Worm (Caenorhabditis elegans): ENCODE measurements around the gene cla-1.
A peak's percentile ranks its signal among the peaks of the same experiment; 100 is the strongest.
"Not testable (repeated sequence)": the region's sequence is repeated elsewhere in the genome, so short reads cannot be mapped to it uniquely, and the experiment has no call there.

Gene cla-1

DNA sequence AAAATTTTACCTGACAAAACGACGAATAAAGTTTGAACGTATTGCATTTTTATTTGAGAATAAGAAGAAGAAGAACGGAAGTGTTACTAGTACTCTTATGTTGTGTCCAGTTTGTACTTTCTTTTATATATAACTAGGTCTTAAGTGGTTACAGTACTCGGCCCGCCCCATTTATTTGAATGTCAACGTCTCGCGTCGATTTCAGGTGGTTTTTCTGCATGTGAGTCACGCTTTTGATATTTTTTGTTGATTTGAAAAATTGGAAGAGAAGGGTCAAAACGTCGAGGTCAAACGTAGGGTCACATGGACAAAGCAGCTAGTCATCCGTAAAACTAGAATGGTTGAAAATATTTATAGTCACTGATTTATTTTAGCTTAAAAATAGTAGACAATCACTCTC, 40.2 kb downstream of the cla-1 start, which contains the start of gene F45E4.5:
Gene F45E4.5, minus strand, starts transcription at position 101 of the 400 bp plus-strand sequence.
- no peak for TF ChIP-seq unc-39 (tag; optimal IDR thresholded peaks at IDR 0.05)
- no peak for TF ChIP-seq nhr-237 (tag; optimal IDR thresholded peaks at IDR 0.05)

DNA sequence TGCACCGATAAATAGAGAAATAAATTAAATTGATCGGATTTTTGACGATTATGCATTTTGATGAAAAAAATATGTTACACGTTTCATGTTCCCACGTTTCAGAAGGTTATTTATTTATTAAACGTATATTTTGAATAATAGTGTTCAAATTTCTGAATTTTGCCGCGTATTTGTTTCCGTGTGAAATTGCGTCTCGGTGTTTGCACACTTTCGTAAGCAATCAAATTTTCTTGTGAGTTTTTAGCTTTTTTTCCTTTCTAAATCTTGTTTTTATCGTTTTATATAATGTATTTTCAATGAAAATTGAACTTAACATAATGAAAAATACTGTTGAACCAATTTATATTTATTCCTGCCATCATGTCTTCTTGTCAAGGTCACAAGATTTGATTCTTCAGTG, 43.8 kb downstream of the cla-1 start, which contains the start of gene F45E4.6:
Gene F45E4.6, minus strand, starts transcription at position 14 of the 400 bp plus-strand sequence.
- TF ChIP-seq mls-2 (tag; optimal IDR thresholded peaks at IDR 0.05): peak; percentile 28
- TF ChIP-seq M03D4.4 (tag; optimal IDR thresholded peaks at IDR 0.05): no peak
- TF ChIP-seq ces-1 (GFP tag; optimal IDR thresholded peaks at IDR 0.05): peak; percentile 89
- TF ChIP-seq unc-62 (GFP tag; optimal IDR thresholded peaks at IDR 0.05): no peak

- no peak for TF ChIP-seq unc-39 (tag; optimal IDR thresholded peaks at IDR 0.05)
- TF ChIP-seq lin-32 (GFP tag; optimal IDR thresholded peaks at IDR 0.05): peak; percentile 24
Measured at ce11 chrIV:7633020-7633419, 44.3 kb downstream of the cla-1 start, which contains the start of gene plp-1. Gene plp-1, plus strand, starts transcription at chrIV:7633360.

ce11 chrIV:7634578-7634977, 45.8 kb downstream of the cla-1 start, which contains the start of gene warf-1:
Gene warf-1, plus strand, starts transcription at chrIV:7634786.
- TF ChIP-seq unc-62 (GFP tag; optimal IDR thresholded peaks at IDR 0.05); M03D4.4 (tag; optimal IDR thresholded peaks at IDR 0.05); elt-3 (tag; optimal IDR thresholded peaks at IDR 0.05): not testable (repeated sequence)

ce11 chrIV:7641758-7642157, 53.0 kb downstream of the cla-1 start, which contains the start of gene nep-16:
Gene nep-16, minus strand, starts transcription at chrIV:7641858.
- TF ChIP-seq lin-13 (tag; optimal IDR thresholded peaks at IDR 0.05) (no peak), unc-120 (tag; optimal IDR thresholded peaks at IDR 0.05; ENCODE audit: poor library complexity, severe bottlenecking) (no peak), ceh-39 (tag; optimal IDR thresholded peaks at IDR 0.05) (no peak), zip-8 (tag; optimal IDR thresholded peaks at IDR 0.05) (no peak), hlh-1 (tag; optimal IDR thresholded peaks at IDR 0.05) (no peak), elt-1 (tag; optimal IDR thresholded peaks at IDR 0.05; ENCODE audit: borderline replicate concordance, insufficient read depth) (no peak), blmp-1 (tag; optimal IDR thresholded peaks at IDR 0.05) (no peak), drap-1 (GFP tag; optimal IDR thresholded peaks at IDR 0.05) (no peak), unc-39 (tag; optimal IDR thresholded peaks at IDR 0.05) (no peak), nhr-237 (tag; optimal IDR thresholded peaks at IDR 0.05) (no peak), ceh-83 (GFP tag; optimal IDR thresholded peaks at IDR 0.05) (no peak)

DNA sequence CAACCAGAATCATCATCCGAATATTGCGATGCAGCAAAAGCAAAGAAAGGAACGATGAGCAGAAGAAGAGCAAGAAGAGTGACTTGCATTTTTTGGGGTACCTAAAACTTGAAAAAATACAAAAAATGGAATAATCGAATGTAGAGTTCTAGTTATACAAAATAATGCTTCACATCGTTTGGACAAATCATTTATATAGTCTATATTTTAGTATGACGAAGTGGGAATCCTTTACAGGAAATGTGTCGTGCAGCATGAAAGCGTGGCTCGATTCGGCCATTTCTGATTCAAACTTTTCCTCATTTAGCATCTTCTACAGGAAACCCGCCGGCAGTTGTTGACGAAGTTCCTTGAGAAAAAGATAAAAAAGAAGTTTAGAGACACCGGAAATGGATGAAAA, 54.2 kb downstream of the cla-1 start, which contains the start of gene nlp-20:
Gene nlp-20, minus strand, starts transcription at position 101 of the 400 bp plus-strand sequence.
- TF ChIP-seq mab-5 (tag; optimal IDR thresholded peaks at IDR 0.05) (no peak), mep-1 (tag; optimal IDR thresholded peaks at IDR 0.05) (no peak), elt-3 (tag; optimal IDR thresholded peaks at IDR 0.05) (no peak), lin-32 (GFP tag; optimal IDR thresholded peaks at IDR 0.05) (no peak), nhr-2 (tag; optimal IDR thresholded peaks at IDR 0.05) (no peak), nhr-12 (tag; optimal IDR thresholded peaks at IDR 0.05) (no peak), ham-2 (GFP tag; optimal IDR thresholded peaks at IDR 0.05) (no peak), cnd-1 (tag; optimal IDR thresholded peaks at IDR 0.05) (no peak), ztf-11 (tag; optimal IDR thresholded peaks at IDR 0.05) (no peak), blmp-1 (tag; optimal IDR thresholded peaks at IDR 0.05) (no peak), lin-13 (tag; optimal IDR thresholded peaks at IDR 0.05) (no peak), ceh-43 (GFP tag; optimal IDR thresholded peaks at IDR 0.05) (no peak), hlh-1 (tag; optimal IDR thresholded peaks at IDR 0.05) (no peak), flh-1 (GFP tag; optimal IDR thresholded peaks at IDR 0.05) (no peak)

ce11 chrIV:7646119-7646518, 57.4 kb downstream of the cla-1 start, which contains the start of gene hmg-5:
Gene hmg-5, minus strand, starts transcription at chrIV:7646219.
- TF ChIP-seq mls-2 (tag; optimal IDR thresholded peaks at IDR 0.05): no peak

DNA sequence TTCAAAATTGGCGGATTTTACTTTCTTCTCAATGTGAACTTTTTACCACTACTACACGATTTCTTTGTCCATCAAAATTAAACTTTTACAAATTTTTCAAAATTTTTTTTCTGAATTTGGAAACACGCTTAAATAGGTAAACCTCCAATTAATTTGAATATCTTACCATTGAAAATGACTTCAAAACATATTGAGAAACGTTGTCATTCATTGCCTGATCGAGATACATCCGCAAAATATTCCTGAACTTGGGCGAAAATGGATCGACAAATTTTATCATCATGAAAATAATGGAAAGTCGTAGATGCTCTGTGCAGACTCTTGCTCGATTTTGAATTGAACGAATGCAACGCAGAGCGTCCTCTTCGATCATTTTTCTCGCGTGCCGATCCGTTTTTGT, 58.1 kb downstream of the cla-1 start:
- TF ChIP-seq pha-4 (tag; optimal IDR thresholded peaks at IDR 0.05) (no peak), ceh-43 (GFP tag; optimal IDR thresholded peaks at IDR 0.05) (no peak), sem-2 (GFP tag; optimal IDR thresholded peaks at IDR 0.05) (no peak), nhr-28 (tag; optimal IDR thresholded peaks at IDR 0.05) (no peak), bed-3 (GFP tag; optimal IDR thresholded peaks at IDR 0.05) (no peak), mls-2 (tag; optimal IDR thresholded peaks at IDR 0.05) (no peak), mab-5 (tag; optimal IDR thresholded peaks at IDR 0.05) (no peak)
